Fruit fly (Drosophila melanogaster) whole organism, embryonic: ENCODE measurements around the gene pont.
A peak's percentile ranks its signal among the peaks of the same experiment; 100 is the strongest.

Experiments used
- Abd-B ChIP-seq: fragments of 200-800 bp; sonication (Bioruptor generic); optimal IDR thresholded peaks from 2 replicates; lab custom pipeline; 2018; ENCODE audit warnings: missing biosample characterization, mild to moderate bottlenecking, missing genetic modification characterization, moderate library complexity
- B-H2 ChIP-seq: fragments of 200-800 bp; sonication (Bioruptor generic); optimal IDR thresholded peaks from 2 replicates; lab custom pipeline; 2018; ENCODE audit warnings: missing biosample characterization, mild to moderate bottlenecking, missing genetic modification characterization
- CG11696 ChIP-seq: fragments of 200-800 bp; sonication (Bioruptor generic); IDR thresholded peaks from 2 replicates; pipeline ENCODE4 v1.3.6; 2022; ENCODE audit warnings: missing biosample characterization, missing genetic modification characterization
- CG11723 ChIP-seq: fragments of 200-800 bp; sonication (Bioruptor generic); optimal IDR thresholded peaks from 2 replicates; lab custom pipeline; 2017; ENCODE audit warnings: missing biosample characterization, mild to moderate bottlenecking, missing genetic modification characterization
- CG12219 ChIP-seq: fragments of 200-800 bp; sonication (Bioruptor generic); optimal IDR thresholded peaks from 3 replicates; lab custom pipeline; 2018; ENCODE audit warnings: missing biosample characterization, mild to moderate bottlenecking, missing genetic modification characterization
- CG12942 ChIP-seq: fragments of 200-800 bp; sonication (Bioruptor generic); optimal IDR thresholded peaks from 3 replicates; lab custom pipeline; 2016; ENCODE audit warnings: missing biosample characterization, missing genetic modification characterization
- CG13424 ChIP-seq: fragments of 200-800 bp; sonication (Bioruptor generic); optimal IDR thresholded peaks from 2 replicates; lab custom pipeline; 2019; ENCODE audit warnings: missing biosample characterization, mild to moderate bottlenecking, missing genetic modification characterization, moderate library complexity
- CG14710 ChIP-seq: fragments of 200-800 bp; sonication (Bioruptor generic); optimal IDR thresholded peaks from 3 replicates; lab custom pipeline; 2019; ENCODE audit warnings: missing biosample characterization, mild to moderate bottlenecking, missing genetic modification characterization, moderate library complexity
- CG15269 ChIP-seq: fragments of 200-800 bp; sonication (Bioruptor generic); optimal IDR thresholded peaks from 2 replicates; lab custom pipeline; 2018; ENCODE audit warnings: missing biosample characterization, mild to moderate bottlenecking, missing genetic modification characterization, moderate library complexity
- CG15479 ChIP-seq: fragments of 200-800 bp; sonication (Bioruptor generic); optimal IDR thresholded peaks from 3 replicates; lab custom pipeline; 2019; ENCODE audit warnings: missing biosample characterization, mild to moderate bottlenecking, missing genetic modification characterization, moderate library complexity
- CG1602 ChIP-seq: fragments of 200-800 bp; sonication (Bioruptor generic); optimal IDR thresholded peaks from 3 replicates; lab custom pipeline; 2016; ENCODE audit warnings: missing biosample characterization, missing genetic modification characterization
- CG17359 ChIP-seq: fragments of 200-800 bp; sonication (Bioruptor generic); optimal IDR thresholded peaks from 3 replicates; lab custom pipeline; 2018; ENCODE audit warnings: missing biosample characterization, mild to moderate bottlenecking, missing genetic modification characterization, moderate library complexity
- CG18764 ChIP-seq: fragments of 200-800 bp; sonication (Bioruptor generic); optimal IDR thresholded peaks from 3 replicates; lab custom pipeline; 2016; ENCODE audit warnings: missing biosample characterization, missing genetic modification characterization
- CG2202 ChIP-seq: fragments of 200-800 bp; sonication (Bioruptor generic); optimal IDR thresholded peaks from 2 replicates; lab custom pipeline; 2018; ENCODE audit warnings: missing biosample characterization, mild to moderate bottlenecking, missing genetic modification characterization
- CG3065 ChIP-seq: fragments of 200-800 bp; sonication (Bioruptor generic); optimal IDR thresholded peaks from 2 replicates; lab custom pipeline; 2016; ENCODE audit warnings: missing biosample characterization, missing genetic modification characterization
- CG32532 ChIP-seq: fragments of 200-800 bp; sonication (Bioruptor generic); IDR thresholded peaks from 2 replicates; pipeline ENCODE4 v1.3.6; 2022; ENCODE audit warnings: missing biosample characterization, missing genetic modification characterization
- CG32767 ChIP-seq: fragments of 200-800 bp; sonication (Bioruptor generic); IDR thresholded peaks from 2 replicates; pipeline ENCODE4 v1.3.6; 2022; ENCODE audit warnings: missing biosample characterization, missing genetic modification characterization
- CG33557 ChIP-seq: fragments of 200-800 bp; sonication (Bioruptor generic); optimal IDR thresholded peaks from 2 replicates; lab custom pipeline; 2019; ENCODE audit warnings: missing biosample characterization, mild to moderate bottlenecking, missing genetic modification characterization, moderate library complexity
- CG34224 ChIP-seq: fragments of 200-800 bp; sonication (Bioruptor generic); IDR thresholded peaks from 3 replicates; pipeline ENCODE4 v1.3.6; 2022; ENCODE audit warnings: missing biosample characterization, missing genetic modification characterization; ENCODE audit not compliant: partially characterized antibody
- CG3995 ChIP-seq: fragments of 200-800 bp; sonication (Bioruptor generic); optimal IDR thresholded peaks from 3 replicates; lab custom pipeline; 2016; ENCODE audit warnings: missing biosample characterization, missing genetic modification characterization
- CG4282 ChIP-seq: fragments of 200-800 bp; sonication (Bioruptor generic); optimal IDR thresholded peaks from 2 replicates; lab custom pipeline; 2016; ENCODE audit warnings: missing biosample characterization, missing genetic modification characterization
- CG6683 ChIP-seq: fragments of 200-800 bp; sonication (Bioruptor generic); optimal IDR thresholded peaks from 2 replicates; lab custom pipeline; 2017; ENCODE audit warnings: missing biosample characterization, mild to moderate bottlenecking, missing genetic modification characterization, missing genetic modification reagents
- CG6813 ChIP-seq: fragments of 200-800 bp; sonication (Bioruptor generic); optimal IDR thresholded peaks from 2 replicates; lab custom pipeline; 2017; ENCODE audit warnings: missing biosample characterization, missing genetic modification characterization, mild to moderate bottlenecking, moderate library complexity, missing genetic modification reagents
- CG7987 ChIP-seq: fragments of 200-800 bp; sonication (Bioruptor generic); optimal IDR thresholded peaks from 2 replicates; lab custom pipeline; 2018; ENCODE audit warnings: missing biosample characterization, mild to moderate bottlenecking, missing genetic modification characterization, moderate library complexity
- CG8290 ChIP-seq, 3 experiments: fragments of 200-800 bp; sonication (Bioruptor generic); optimal IDR thresholded peaks; 2 replicates each; lab custom pipeline; 2016 to 2019; ENCODE audit warnings: missing biosample characterization in 3 of 3, missing genetic modification characterization in 3 of 3, mild to moderate bottlenecking in 2 of 3, moderate library complexity in 1 of 3
- CG8944 ChIP-seq: fragments of 200-800 bp; sonication (Bioruptor generic); optimal IDR thresholded peaks from 3 replicates; lab custom pipeline; 2016; ENCODE audit warnings: missing biosample characterization, missing genetic modification characterization
- CG9876 ChIP-seq: fragments of 200-800 bp; sonication (Bioruptor generic); optimal IDR thresholded peaks from 2 replicates; lab custom pipeline; 2016; ENCODE audit warnings: missing biosample characterization, missing genetic modification characterization
- Dll ChIP-seq: fragments of 200-800 bp; sonication (Bioruptor generic); IDR thresholded peaks from 4 replicates; pipeline ENCODE4 v1.3.6; 2022; ENCODE audit warnings: missing biosample characterization, missing genetic modification characterization; ENCODE audit not compliant: partially characterized antibody
- Doc3 ChIP-seq: fragments of 200-800 bp; sonication (Bioruptor generic); IDR thresholded peaks from 3 replicates; pipeline ENCODE4 v1.3.6; 2022; ENCODE audit warnings: missing biosample characterization, missing genetic modification characterization; ENCODE audit not compliant: partially characterized antibody
- Dref ChIP-seq: fragments of 200-800 bp; sonication (Bioruptor generic); IDR thresholded peaks from 2 replicates; pipeline ENCODE4 v1.3.6; 2022; ENCODE audit warnings: missing biosample characterization, missing genetic modification characterization
- HLH54F ChIP-seq: fragments of 200-800 bp; sonication (Bioruptor generic); optimal IDR thresholded peaks from 3 replicates; lab custom pipeline; 2016; ENCODE audit warnings: missing biosample characterization, missing genetic modification characterization
- HmgD ChIP-seq: fragments of 200-800 bp; sonication (Bioruptor generic); optimal IDR thresholded peaks from 3 replicates; lab custom pipeline; 2016; ENCODE audit warnings: missing biosample characterization, missing genetic modification characterization
- Jarid2 ChIP-seq: fragments of 200-800 bp; sonication (Bioruptor generic); optimal IDR thresholded peaks from 3 replicates; lab custom pipeline; 2017; ENCODE audit warnings: mild to moderate bottlenecking, missing biosample characterization, missing genetic modification reagents, missing genetic modification characterization
- Max ChIP-seq: fragments of 200-800 bp; sonication (Bioruptor generic); optimal IDR thresholded peaks from 2 replicates; lab custom pipeline; 2016; ENCODE audit warnings: missing biosample characterization, mild to moderate bottlenecking, missing genetic modification characterization
- NFAT ChIP-seq: fragments of 200-800 bp; sonication (Bioruptor generic); IDR thresholded peaks from 2 replicates; pipeline ENCODE4 v1.3.6; 2022; ENCODE audit warnings: missing biosample characterization, missing genetic modification characterization
- Sin3A ChIP-seq: fragments of >200 bp; optimal IDR thresholded peaks from 2 replicates; lab custom pipeline; 2018
- Stat92E ChIP-seq, 3 experiments: fragments of >200 bp in 2 of 3; fragments of 200-800 bp in 1 of 3; sonication (Bioruptor generic) in 1 of 3; optimal IDR thresholded peaks; 2 replicates each; lab custom pipeline; 2017 to 2019; ENCODE audit warnings: missing biosample characterization in 3 of 3, missing genetic modification characterization in 3 of 3, mild to moderate bottlenecking in 1 of 3, moderate library complexity in 1 of 3
- abd-A ChIP-seq: fragments of 200-800 bp; sonication (Bioruptor generic); optimal IDR thresholded peaks from 3 replicates; lab custom pipeline; 2019; ENCODE audit warnings: missing biosample characterization, mild to moderate bottlenecking, missing genetic modification characterization, moderate library complexity
- ap ChIP-seq: fragments of 200-800 bp; sonication (Bioruptor generic); IDR thresholded peaks from 2 replicates; pipeline ENCODE4 v1.3.6; 2022; ENCODE audit warnings: missing biosample characterization, missing genetic modification characterization
- chm ChIP-seq: fragments of 200-800 bp; sonication (Bioruptor generic); IDR thresholded peaks from 2 replicates; pipeline ENCODE4 v1.3.6; 2022; ENCODE audit warnings: missing biosample characterization, missing genetic modification characterization
- crc ChIP-seq: fragments of 200-800 bp; sonication (Bioruptor generic); optimal IDR thresholded peaks from 2 replicates; lab custom pipeline; 2016; ENCODE audit warnings: missing biosample characterization, missing genetic modification characterization
- danr ChIP-seq: fragments of 200-800 bp; sonication (Bioruptor generic); IDR thresholded peaks from 2 replicates; pipeline ENCODE4 v1.3.6; 2022; ENCODE audit warnings: missing biosample characterization, missing genetic modification characterization
- dm ChIP-seq: fragments of 200-800 bp; sonication (Bioruptor generic); optimal IDR thresholded peaks from 3 replicates; lab custom pipeline; 2016; ENCODE audit warnings: missing biosample characterization, missing genetic modification characterization
- dmrt99B ChIP-seq: fragments of 200-800 bp; sonication (Bioruptor generic); optimal IDR thresholded peaks from 2 replicates; lab custom pipeline; 2018; ENCODE audit warnings: missing biosample characterization, mild to moderate bottlenecking, missing genetic modification characterization, moderate library complexity
- en ChIP-seq: fragments of 200-800 bp; sonication (Bioruptor generic); optimal IDR thresholded peaks from 2 replicates; lab custom pipeline; 2016; ENCODE audit warnings: missing biosample characterization, missing genetic modification characterization
- ind ChIP-seq: fragments of 200-800 bp; sonication (Bioruptor generic); optimal IDR thresholded peaks from 3 replicates; lab custom pipeline; 2016; ENCODE audit warnings: missing biosample characterization, missing genetic modification characterization
- jigr1 ChIP-seq: fragments of 200-800 bp; sonication (Bioruptor generic); IDR thresholded peaks from 3 replicates; pipeline ENCODE4 v1.3.6; 2022; ENCODE audit warnings: missing biosample characterization, missing genetic modification characterization
- pita ChIP-seq: fragments of 200-800 bp; sonication (Bioruptor generic); optimal IDR thresholded peaks from 2 replicates; lab custom pipeline; 2017; ENCODE audit warnings: missing biosample characterization, mild to moderate bottlenecking, missing genetic modification characterization
- ro ChIP-seq: fragments of 200-800 bp; sonication (Bioruptor generic); IDR thresholded peaks from 2 replicates; pipeline ENCODE4 v1.3.6; 2022; ENCODE audit warnings: missing biosample characterization, missing genetic modification characterization
- sima ChIP-seq: fragments of 200-800 bp; sonication (Bioruptor generic); optimal IDR thresholded peaks from 2 replicates; lab custom pipeline; 2016; ENCODE audit warnings: missing biosample characterization, missing genetic modification characterization
- sob ChIP-seq: fragments of 200-800 bp; sonication (Bioruptor generic); IDR thresholded peaks from 2 replicates; pipeline ENCODE4 v1.3.6; 2022; ENCODE audit warnings: missing biosample characterization, missing genetic modification characterization

The pont gene

dm6 chr3R:10213430-10213829 lies 48.5 kb upstream of the pont start (continued):
- peak; percentile 67 for TF ChIP-seq Abd-B (GFP tag; lab: Kevin White, UChicago)
- no peak for TF ChIP-seq jigr1
- peak; percentile 49 for TF ChIP-seq CG12219 (GFP tag; lab: Kevin White, UChicago)
- TF ChIP-seq CG32532 (GFP tag; lab: Robert Waterston, UW), result no peak; the same call in 1 of the 2 replicates
- TF ChIP-seq CG4282 (GFP tag; lab: Kevin White, UChicago), result no peak
- peak; percentile 34 for TF ChIP-seq CG18764
- no peak for TF ChIP-seq CG33557
- no peak for TF ChIP-seq danr
- TF ChIP-seq Doc3 (GFP tag; lab: Robert Waterston, UW), result no peak
- no peak for TF ChIP-seq CG34224 (GFP tag; lab: Robert Waterston, UW)
- no peak for TF ChIP-seq CG3995
- TF ChIP-seq sima, result no peak
- no peak for TF ChIP-seq crc
- TF ChIP-seq Jarid2 (GFP tag; lab: Kevin White, UChicago), result peak; percentile 40
- TF ChIP-seq ro (GFP tag; lab: Robert Waterston, UW), result no peak
- TF ChIP-seq CG11723, result peak; percentile 45
- TF ChIP-seq en (GFP tag; lab: Kevin White, UChicago), result no peak
- no peak for TF ChIP-seq HLH54F (GFP tag; lab: Kevin White, UChicago)
- no peak for TF ChIP-seq CG6683 (GFP tag; lab: Kevin White, UChicago)
- no peak for TF ChIP-seq Dll (GFP tag; lab: Robert Waterston, UW)
- no peak for TF ChIP-seq CG8290 (GFP tag; optimal IDR thresholded peaks at IDR 0.05; lab: Kevin White, UChicago)
- no peak for TF ChIP-seq CG8290 (tag; optimal IDR thresholded peaks at IDR 0.05; lab: Kevin White, UChicago)
- peak; percentile 73 for TF ChIP-seq CG13424 (tag; lab: Kevin White, UChicago)
- TF ChIP-seq HmgD (GFP tag; lab: Kevin White, UChicago), result no peak
- no peak for TF ChIP-seq CG2202 (tag; lab: Kevin White, UChicago)
- TF ChIP-seq B-H2 (GFP tag; lab: Kevin White, UChicago), result no peak
- peak; percentile 42 for TF ChIP-seq CG12942
- no peak for TF ChIP-seq CG9876 (GFP tag; lab: Kevin White, UChicago)
- TF ChIP-seq CG11696 (GFP tag; lab: Robert Waterston, UW), result peak; percentile 54; the same call in 1 of the 2 replicates
- TF ChIP-seq CG32767, result peak; percentile 75; the same call in 1 of the 2 replicates
- no peak for TF ChIP-seq dm (GFP tag; lab: Kevin White, UChicago)
- TF ChIP-seq abd-A (tag; lab: Kevin White, UChicago), result no peak
- TF ChIP-seq chm, result no peak
- TF ChIP-seq CG3065, result no peak
- no peak for TF ChIP-seq Sin3A (lab: Kevin White, UChicago)
- no peak for TF ChIP-seq CG14710 (tag; lab: Kevin White, UChicago)
- peak; percentile 62 for TF ChIP-seq ap (GFP tag; lab: Robert Waterston, UW)
- peak; percentile 65 for TF ChIP-seq ind
- TF ChIP-seq CG1602, result peak; percentile 60
- peak; percentile 11 for TF ChIP-seq Max (GFP tag; lab: Kevin White, UChicago)
- peak; percentile 51 for TF ChIP-seq NFAT (GFP tag; lab: Robert Waterston, UW)
- peak; percentile 77 for TF ChIP-seq sob
- no peak for TF ChIP-seq CG15479 (GFP tag; lab: Kevin White, UChicago)
- no peak for TF ChIP-seq CG6813 (GFP tag; lab: Kevin White, UChicago)
- TF ChIP-seq CG8944, result no peak
- no peak for TF ChIP-seq CG17359 (tag; lab: Kevin White, UChicago)
- TF ChIP-seq CG7987 (GFP tag; lab: Kevin White, UChicago), result no peak
- TF ChIP-seq CG15269 (tag; lab: Kevin White, UChicago), result peak; percentile 75
- peak; percentile 89 for TF ChIP-seq dmrt99B (tag; lab: Kevin White, UChicago)
- TF ChIP-seq Stat92E (GFP tag; optimal IDR thresholded peaks at IDR 0.05; lab: Kevin White, UChicago), result no peak
- no peak for TF ChIP-seq Dref (GFP tag; lab: Robert Waterston, UW)
- no peak for TF ChIP-seq pita (GFP tag; lab: Kevin White, UChicago)
